Fruit fly (Drosophila melanogaster) whole organism, adult: ENCODE results near the gene CG2186.

Experiments
- CG11617 ChIP-seq: fragments of 200-800 bp; sonication (Bioruptor generic); optimal IDR thresholded peaks from 2 replicates; lab custom pipeline; 2017; ENCODE audit warnings: mild to moderate bottlenecking, missing biosample characterization, missing genetic modification reagents, missing genetic modification characterization
- CG12768 ChIP-seq: fragments of 200-800 bp; sonication (Bioruptor generic); optimal IDR thresholded peaks from 2 replicates; lab custom pipeline; 2017; ENCODE audit warnings: missing biosample characterization, missing genetic modification characterization, mild to moderate bottlenecking, moderate library complexity, missing genetic modification reagents
- CG1620 ChIP-seq: fragments of 200-800 bp; sonication (Bioruptor generic); optimal IDR thresholded peaks from 2 replicates; lab custom pipeline; 2016; ENCODE audit warnings: missing biosample characterization, missing genetic modification characterization
- CG33017 ChIP-seq: fragments of 200-800 bp; sonication (Bioruptor generic); optimal IDR thresholded peaks from 2 replicates; lab custom pipeline; 2018; ENCODE audit warnings: missing biosample characterization, mild to moderate bottlenecking, missing genetic modification characterization, moderate library complexity
- CG5204 ChIP-seq: fragments of 200-800 bp; sonication (Bioruptor generic); optimal IDR thresholded peaks from 2 replicates; lab custom pipeline; 2016; ENCODE audit warnings: missing biosample characterization, missing genetic modification characterization
- CG7045 ChIP-seq: fragments of 200-800 bp; sonication (Bioruptor generic); optimal IDR thresholded peaks from 2 replicates; lab custom pipeline; 2017; ENCODE audit warnings: missing biosample characterization, mild to moderate bottlenecking, missing genetic modification characterization
- CG7101 ChIP-seq: fragments of 200-800 bp; sonication (Bioruptor generic); optimal IDR thresholded peaks from 2 replicates; lab custom pipeline; 2018; ENCODE audit warnings: missing biosample characterization, mild to moderate bottlenecking, missing genetic modification characterization, moderate library complexity
- Clk ChIP-seq: fragments of 200-800 bp; sonication (Bioruptor generic); optimal IDR thresholded peaks from 2 replicates; lab custom pipeline; 2017; ENCODE audit warnings: missing biosample characterization, missing genetic modification characterization
- Mnt ChIP-seq: fragments of 200-800 bp; sonication (Bioruptor generic); optimal IDR thresholded peaks from 2 replicates; lab custom pipeline; 2016; ENCODE audit warnings: missing biosample characterization, mild to moderate bottlenecking, missing genetic modification characterization
- bab1 ChIP-seq: fragments of 200-800 bp; sonication (Bioruptor generic); optimal IDR thresholded peaks from 3 replicates; lab custom pipeline; 2019; ENCODE audit warnings: missing biosample characterization, mild to moderate bottlenecking, missing genetic modification characterization, moderate library complexity
- cic ChIP-seq: fragments of 200-800 bp; sonication (Bioruptor generic); optimal IDR thresholded peaks from 2 replicates; lab custom pipeline; 2017; ENCODE audit warnings: missing biosample characterization, mild to moderate bottlenecking, missing genetic modification characterization, moderate library complexity
- cnc ChIP-seq, 2 experiments: fragments of >200 bp; optimal IDR thresholded peaks; 2 replicates each; lab custom pipeline; 2017
- kay ChIP-seq: fragments of 200-800 bp; sonication (Bioruptor generic); peaks from one replicate; lab custom pipeline; 2016; ENCODE audit warnings: missing biosample characterization, missing genetic modification characterization, borderline replicate concordance

dm6 chrX:10840892-10841564 lies 16.4 kb upstream of the CG2186 start:
- TF ChIP-seq bab1 = peak; percentile 53
- peak; percentile 77 for TF ChIP-seq kay
- no peak for TF ChIP-seq cnc (optimal IDR thresholded peaks at IDR 0.05; lab: Kevin White, UChicago)
- no peak for TF ChIP-seq CG11617 (GFP tag; lab: Kevin White, UChicago)
- TF ChIP-seq CG7045 = no peak
- no peak for TF ChIP-seq CG1620 (GFP tag; lab: Kevin White, UChicago)
- no peak for TF ChIP-seq Clk
- no peak for TF ChIP-seq Mnt
- no peak for TF ChIP-seq CG33017 (tag; lab: Kevin White, UChicago)
- peak; percentile 50 for TF ChIP-seq cic (GFP tag; lab: Kevin White, UChicago)
- no peak for TF ChIP-seq CG5204 (GFP tag; lab: Kevin White, UChicago)
- TF ChIP-seq CG12768 (GFP tag; lab: Kevin White, UChicago) = no peak
- TF ChIP-seq CG7101 (tag; lab: Kevin White, UChicago) = no peak
